Worm (Caenorhabditis elegans): ENCODE results near the gene C04G6.6.

ce11 chrII:5136296-5136767 lies 36.8 kb upstream of the C04G6.6 start, which contains the start of gene F58A6.2:
- no peak for TF ChIP-seq peb-1 (tag; optimal IDR thresholded peaks at IDR 0.05)
- no peak for TF ChIP-seq dmd-4 (tag; optimal IDR thresholded peaks at IDR 0.05)

Measured in whole organism, L2 larva.